Fruit fly (Drosophila melanogaster) whole organism, adult: Measurements from ENCODE around the gene CG32568.

ENCODE experiments used
- CG11617 ChIP-seq: fragments of 200-800 bp; sonication (Bioruptor generic); optimal IDR thresholded peaks from 2 replicates; lab custom pipeline; 2017; ENCODE audit warnings: mild to moderate bottlenecking, missing biosample characterization, missing genetic modification reagents, missing genetic modification characterization
- CG12768 ChIP-seq: fragments of 200-800 bp; sonication (Bioruptor generic); optimal IDR thresholded peaks from 2 replicates; lab custom pipeline; 2017; ENCODE audit warnings: missing biosample characterization, missing genetic modification characterization, mild to moderate bottlenecking, moderate library complexity, missing genetic modification reagents
- CG14711 ChIP-seq: fragments of 200-800 bp; sonication (Bioruptor generic); optimal IDR thresholded peaks from 2 replicates; lab custom pipeline; 2018; ENCODE audit warnings: missing biosample characterization, mild to moderate bottlenecking, missing genetic modification characterization, moderate library complexity
- CG1620 ChIP-seq: fragments of 200-800 bp; sonication (Bioruptor generic); optimal IDR thresholded peaks from 2 replicates; lab custom pipeline; 2016; ENCODE audit warnings: missing biosample characterization, missing genetic modification characterization
- CG33017 ChIP-seq: fragments of 200-800 bp; sonication (Bioruptor generic); optimal IDR thresholded peaks from 2 replicates; lab custom pipeline; 2018; ENCODE audit warnings: missing biosample characterization, mild to moderate bottlenecking, missing genetic modification characterization, moderate library complexity
- CG5204 ChIP-seq: fragments of 200-800 bp; sonication (Bioruptor generic); optimal IDR thresholded peaks from 2 replicates; lab custom pipeline; 2016; ENCODE audit warnings: missing biosample characterization, missing genetic modification characterization
- CG7045 ChIP-seq: fragments of 200-800 bp; sonication (Bioruptor generic); optimal IDR thresholded peaks from 2 replicates; lab custom pipeline; 2017; ENCODE audit warnings: missing biosample characterization, mild to moderate bottlenecking, missing genetic modification characterization
- CG7101 ChIP-seq: fragments of 200-800 bp; sonication (Bioruptor generic); optimal IDR thresholded peaks from 2 replicates; lab custom pipeline; 2018; ENCODE audit warnings: missing biosample characterization, mild to moderate bottlenecking, missing genetic modification characterization, moderate library complexity
- Clk ChIP-seq: fragments of 200-800 bp; sonication (Bioruptor generic); optimal IDR thresholded peaks from 2 replicates; lab custom pipeline; 2017; ENCODE audit warnings: missing biosample characterization, missing genetic modification characterization
- Crg-1 ChIP-seq: fragments of 200-800 bp; sonication (Bioruptor generic); optimal IDR thresholded peaks from 2 replicates; lab custom pipeline; 2016; ENCODE audit warnings: missing biosample characterization, missing genetic modification characterization
- Hr96 ChIP-seq: fragments of 200-800 bp; sonication (Bioruptor generic); optimal IDR thresholded peaks from 2 replicates; lab custom pipeline; 2016; ENCODE audit warnings: missing biosample characterization, missing genetic modification characterization
- Mnt ChIP-seq: fragments of 200-800 bp; sonication (Bioruptor generic); optimal IDR thresholded peaks from 2 replicates; lab custom pipeline; 2016; ENCODE audit warnings: missing biosample characterization, mild to moderate bottlenecking, missing genetic modification characterization
- bab1 ChIP-seq: fragments of 200-800 bp; sonication (Bioruptor generic); optimal IDR thresholded peaks from 3 replicates; lab custom pipeline; 2019; ENCODE audit warnings: missing biosample characterization, mild to moderate bottlenecking, missing genetic modification characterization, moderate library complexity
- cic ChIP-seq: fragments of 200-800 bp; sonication (Bioruptor generic); optimal IDR thresholded peaks from 2 replicates; lab custom pipeline; 2017; ENCODE audit warnings: missing biosample characterization, mild to moderate bottlenecking, missing genetic modification characterization, moderate library complexity
- cnc ChIP-seq, 2 experiments: fragments of >200 bp; optimal IDR thresholded peaks; 2 replicates each; lab custom pipeline; 2017
- kay ChIP-seq: fragments of 200-800 bp; sonication (Bioruptor generic); peaks from one replicate; lab custom pipeline; 2016; ENCODE audit warnings: missing biosample characterization, missing genetic modification characterization, borderline replicate concordance
- ovo ChIP-seq: fragments of 200-800 bp; sonication (Bioruptor generic); optimal IDR thresholded peaks from 2 replicates; lab custom pipeline; 2016; ENCODE audit warnings: missing biosample characterization, missing genetic modification characterization
- pad ChIP-seq: fragments of 200-800 bp; sonication (Bioruptor generic); optimal IDR thresholded peaks from 3 replicates; lab custom pipeline; 2017; ENCODE audit warnings: missing biosample characterization, missing genetic modification characterization, mild to moderate bottlenecking, moderate library complexity, missing genetic modification reagents
- tj ChIP-seq: fragments of 200-800 bp; sonication (Bioruptor generic); optimal IDR thresholded peaks from 3 replicates; lab custom pipeline; 2017; ENCODE audit warnings: missing biosample characterization, mild to moderate bottlenecking, missing genetic modification characterization, moderate library complexity
- toe ChIP-seq: fragments of 200-800 bp; sonication (Bioruptor generic); optimal IDR thresholded peaks from 2 replicates; lab custom pipeline; 2016; ENCODE audit warnings: missing biosample characterization, missing genetic modification characterization

Gene CG32568

dm6 chrX:16696614-16697519, 43.8 kb upstream of the CG32568 start:
- no peak for TF ChIP-seq CG12768
- TF ChIP-seq CG7101 (tag; lab: Kevin White, UChicago): no peak
- TF ChIP-seq CG14711 (tag; lab: Kevin White, UChicago): no peak
- no peak for TF ChIP-seq Clk (GFP tag; lab: Kevin White, UChicago)
- TF ChIP-seq pad (GFP tag; lab: Kevin White, UChicago): no peak
- TF ChIP-seq Mnt (GFP tag; lab: Kevin White, UChicago): no peak

dm6 chrX:16697882-16698571, 42.7 kb upstream of the CG32568 start:
- TF ChIP-seq bab1 (GFP tag; lab: Kevin White, UChicago) (no peak), Mnt (GFP tag; lab: Kevin White, UChicago) (no peak), kay (GFP tag; lab: Kevin White, UChicago) (no peak), Crg-1 (GFP tag; lab: Kevin White, UChicago) (no peak), Hr96 (GFP tag; lab: Kevin White, UChicago) (no peak), cnc (optimal IDR thresholded peaks at IDR 0.05; lab: Kevin White, UChicago) (no peak), CG33017 (tag; lab: Kevin White, UChicago) (no peak), CG7101 (tag; lab: Kevin White, UChicago) (no peak), CG1620 (GFP tag; lab: Kevin White, UChicago) (no peak), tj (GFP tag; lab: Kevin White, UChicago) (no peak), CG5204 (no peak), ovo (GFP tag; lab: Kevin White, UChicago) (no peak), CG12768 (no peak), CG14711 (tag; lab: Kevin White, UChicago) (no peak), Clk (GFP tag; lab: Kevin White, UChicago) (no peak), toe (GFP tag; lab: Kevin White, UChicago) (no peak), cic (GFP tag; lab: Kevin White, UChicago) (no peak), pad (GFP tag; lab: Kevin White, UChicago) (no peak), CG7045 (no peak)

DNA sequence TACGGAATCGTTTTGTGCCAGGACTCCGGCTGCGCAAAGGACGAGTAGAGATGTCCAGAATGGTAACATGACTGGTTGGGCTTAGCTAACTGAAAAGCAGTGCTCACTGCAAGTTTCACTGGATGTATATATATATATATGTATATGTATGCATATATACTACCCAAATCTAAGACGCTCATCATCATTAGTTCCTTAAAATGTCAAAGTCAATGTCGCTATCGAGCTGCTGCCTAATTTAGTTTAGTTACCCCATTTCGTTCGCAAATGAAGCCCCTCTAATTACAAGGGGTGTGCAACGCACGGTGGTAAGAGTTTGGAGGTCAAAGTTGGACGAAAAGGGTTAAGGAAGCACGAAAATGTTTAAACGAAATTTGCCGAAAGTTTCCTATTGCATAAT, 40.6 kb upstream of the CG32568 start, which contains the start of gene CG9676:
CG9676 (minus strand) TSS at position 101 of the 400 bp plus-strand sequence.
- TF ChIP-seq bab1 (GFP tag; lab: Kevin White, UChicago) (no peak), CG33017 (tag; lab: Kevin White, UChicago) (no peak), Crg-1 (GFP tag; lab: Kevin White, UChicago) (no peak), cnc (optimal IDR thresholded peaks at IDR 0.05; lab: Kevin White, UChicago) (no peak), pad (GFP tag; lab: Kevin White, UChicago) (no peak), Mnt (GFP tag; lab: Kevin White, UChicago) (no peak), CG1620 (GFP tag; lab: Kevin White, UChicago) (no peak), CG7045 (no peak), Hr96 (GFP tag; lab: Kevin White, UChicago) (no peak), ovo (GFP tag; lab: Kevin White, UChicago) (no peak), Clk (GFP tag; lab: Kevin White, UChicago) (no peak), CG5204 (no peak), toe (GFP tag; lab: Kevin White, UChicago) (no peak), CG11617 (no peak), cic (GFP tag; lab: Kevin White, UChicago) (no peak), CG7101 (tag; lab: Kevin White, UChicago) (no peak), tj (GFP tag; lab: Kevin White, UChicago) (no peak), CG12768 (no peak), CG14711 (tag; lab: Kevin White, UChicago) (no peak), kay (GFP tag; lab: Kevin White, UChicago) (no peak)

DNA sequence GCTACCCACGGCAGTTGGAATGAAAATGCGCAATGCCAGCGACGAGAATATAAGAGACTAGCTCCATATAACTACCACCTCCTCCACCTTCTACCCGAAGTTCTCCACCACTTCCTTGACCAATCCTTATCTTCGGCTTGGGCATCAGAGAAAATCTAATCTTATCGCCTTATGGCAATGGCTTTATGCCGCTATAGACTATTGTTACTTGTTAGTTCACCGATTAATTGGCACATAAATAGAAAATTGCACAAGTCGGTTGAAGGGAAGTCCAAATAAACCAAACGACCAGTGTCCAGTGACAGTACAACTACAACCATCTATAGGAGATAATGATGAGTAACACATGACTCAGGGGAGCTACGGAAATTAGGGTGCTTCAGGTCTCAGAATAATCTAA, 38.8 kb upstream of the CG32568 start, which contains the start of gene sphe:
sphe (minus strand) TSS at position 32 of the 400 bp plus-strand sequence.
- TF ChIP-seq bab1 (GFP tag; lab: Kevin White, UChicago) (no peak), Mnt (GFP tag; lab: Kevin White, UChicago) (peak; percentile 5), cic (GFP tag; lab: Kevin White, UChicago) (peak; percentile 41), CG12768 (no peak), CG14711 (tag; lab: Kevin White, UChicago) (no peak), kay (GFP tag; lab: Kevin White, UChicago) (peak; percentile 69), Crg-1 (GFP tag; lab: Kevin White, UChicago) (no peak)

dm6 chrX:16703747-16704146, 37.0 kb upstream of the CG32568 start, which contains the start of the genes CG9673 and CG4653:
CG9673 (minus strand) TSS chrX:16703884.
CG4653 (plus strand) TSS chrX:16704081.
- TF ChIP-seq Mnt (GFP tag; lab: Kevin White, UChicago) (peak; percentile 34), cic (GFP tag; lab: Kevin White, UChicago) (peak; percentile 23), tj (GFP tag; lab: Kevin White, UChicago) (no peak)
